2 fruit fly cellular contexts compared by ENCODE assay signal in the genomic region with DNA sequence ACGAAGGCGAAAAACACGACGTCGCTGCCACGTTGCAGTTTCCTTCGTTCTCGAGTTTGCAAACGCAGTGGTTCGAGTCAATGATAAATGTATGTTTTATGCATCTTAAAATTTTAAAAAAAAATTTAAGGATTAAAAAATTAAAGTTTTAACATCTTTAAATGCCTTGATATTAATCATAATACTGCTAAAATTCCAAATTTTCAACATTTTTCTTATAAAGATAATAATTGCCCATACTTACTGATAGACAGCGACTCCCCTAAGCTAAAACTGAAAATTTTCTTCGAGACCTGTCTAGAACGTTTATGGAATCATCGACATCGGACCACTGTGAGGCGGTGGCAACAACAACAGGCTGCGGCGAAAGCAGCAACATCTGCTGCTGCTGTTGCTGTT.
TF ChIP-seq lines count a peak whose summit lies in the region.

No protein-coding gene starts in this region.

TF ChIP-seq in whole organism, embryonic, 481 proteins besides CTCF, POLR2A, EP300 and RAD21 (continued from another document and continues in another):
- no peak for TF ChIP-seq pnt (GFP tag; optimal IDR thresholded peaks at IDR 0.05; lab: Kevin White, UChicago)
- no peak for TF ChIP-seq CG18764 (GFP tag; optimal IDR thresholded peaks at IDR 0.05; lab: Kevin White, UChicago)
- no peak for TF ChIP-seq dm (GFP tag; optimal IDR thresholded peaks at IDR 0.05; lab: Kevin White, UChicago)
- TF ChIP-seq zfh2 (GFP tag; optimal IDR thresholded peaks at IDR 0.05; lab: Kevin White, UChicago) = peak; percentile 41
- no peak for TF ChIP-seq CG5953 (GFP tag; IDR thresholded peaks at IDR 0.05; lab: Robert Waterston, UW)
- peak; percentile 30 for TF ChIP-seq CG30020 (tag; optimal IDR thresholded peaks at IDR 0.05; lab: Kevin White, UChicago)
- TF ChIP-seq NK7.1 (GFP tag; optimal IDR thresholded peaks at IDR 0.05; lab: Kevin White, UChicago) = no peak
- peak; percentile 83 for TF ChIP-seq CG11504 (tag; optimal IDR thresholded peaks at IDR 0.05; lab: Kevin White, UChicago)
- TF ChIP-seq Ets65A (GFP tag; lab: Kevin White, UChicago) = peak; percentile 95
- TF ChIP-seq CG12155 (GFP tag; optimal IDR thresholded peaks at IDR 0.05; lab: Kevin White, UChicago) = peak; percentile 33
- TF ChIP-seq ATbp (GFP tag; optimal IDR thresholded peaks at IDR 0.05; lab: Kevin White, UChicago) = peak; percentile 46
- TF ChIP-seq Gug (GFP tag; IDR thresholded peaks at IDR 0.05; lab: Robert Waterston, UW) = peak; percentile 53; the same call in 3 of the 4 replicates
- no peak for TF ChIP-seq cas (GFP tag; IDR thresholded peaks at IDR 0.05; lab: Robert Waterston, UW)
- peak; percentile 64 for TF ChIP-seq seq (GFP tag; IDR thresholded peaks at IDR 0.05; lab: Robert Waterston, UW)
- TF ChIP-seq CG10274 (GFP tag; optimal IDR thresholded peaks at IDR 0.05; lab: Kevin White, UChicago) = peak; percentile 5
- no peak for TF ChIP-seq chm (GFP tag; IDR thresholded peaks at IDR 0.05; lab: Robert Waterston, UW)
- TF ChIP-seq HLH54F (GFP tag; optimal IDR thresholded peaks at IDR 0.05; lab: Kevin White, UChicago) = peak; percentile 36
- TF ChIP-seq eyg (GFP tag; optimal IDR thresholded peaks at IDR 0.05; lab: Kevin White, UChicago) = no peak
- TF ChIP-seq Hmx (GFP tag; optimal IDR thresholded peaks at IDR 0.05; lab: Kevin White, UChicago) = no peak
- peak; percentile 78 for TF ChIP-seq Fer3 (tag; optimal IDR thresholded peaks at IDR 0.05; lab: Kevin White, UChicago)
- TF ChIP-seq CG15479 (GFP tag; optimal IDR thresholded peaks at IDR 0.05; lab: Kevin White, UChicago) = peak; percentile 34
- no peak for TF ChIP-seq cad (GFP tag; optimal IDR thresholded peaks at IDR 0.05; lab: Kevin White, UChicago)
- TF ChIP-seq pzg (GFP tag; optimal IDR thresholded peaks at IDR 0.05; lab: Kevin White, UChicago) = no peak
- no peak for TF ChIP-seq pros (GFP tag; optimal IDR thresholded peaks at IDR 0.05; lab: Kevin White, UChicago)
- TF ChIP-seq CG15073 (GFP tag; optimal IDR thresholded peaks at IDR 0.05; lab: Kevin White, UChicago) = no peak
- TF ChIP-seq CG15514 (GFP tag; optimal IDR thresholded peaks at IDR 0.05; lab: Kevin White, UChicago) = peak; percentile 59
- no peak for TF ChIP-seq yki (optimal IDR thresholded peaks at IDR 0.05; lab: Kevin White, UChicago)
- no peak for TF ChIP-seq Elba2 (GFP tag; optimal IDR thresholded peaks at IDR 0.05; lab: Kevin White, UChicago)
- no peak for TF ChIP-seq Max (GFP tag; optimal IDR thresholded peaks at IDR 0.05; lab: Kevin White, UChicago)
- no peak for TF ChIP-seq Dad (GFP tag; optimal IDR thresholded peaks at IDR 0.05; lab: Kevin White, UChicago)
- TF ChIP-seq B-H1 (GFP tag; IDR thresholded peaks at IDR 0.05; lab: Robert Waterston, UW) = peak; percentile 31; the same call in 2 of the 3 replicates
- no peak for TF ChIP-seq CG4707 (GFP tag; optimal IDR thresholded peaks at IDR 0.05; lab: Kevin White, UChicago)
- no peak for TF ChIP-seq jing (GFP tag; optimal IDR thresholded peaks at IDR 0.05; lab: Kevin White, UChicago)
- peak; percentile 19 for TF ChIP-seq Ets97D (GFP tag; optimal IDR thresholded peaks at IDR 0.05; lab: Kevin White, UChicago)
- no peak for TF ChIP-seq Vsx1 (GFP tag; optimal IDR thresholded peaks at IDR 0.05; lab: Kevin White, UChicago)
- peak; percentile 5 for TF ChIP-seq pita (GFP tag; optimal IDR thresholded peaks at IDR 0.05; lab: Kevin White, UChicago)
- peak; percentile 69 for TF ChIP-seq CG12299 (tag; optimal IDR thresholded peaks at IDR 0.05; lab: Kevin White, UChicago)
- TF ChIP-seq lbe (GFP tag; optimal IDR thresholded peaks at IDR 0.05; lab: Kevin White, UChicago) = peak; percentile 50
- TF ChIP-seq bab2 (GFP tag; optimal IDR thresholded peaks at IDR 0.05; lab: Kevin White, UChicago) = peak; percentile 3
- peak; percentile 41 for TF ChIP-seq Ssrp (tag; optimal IDR thresholded peaks at IDR 0.05; lab: Kevin White, UChicago)
- no peak for TF ChIP-seq stwl (tag; optimal IDR thresholded peaks at IDR 0.05; lab: Kevin White, UChicago)
- no peak for TF ChIP-seq Awh (GFP tag; IDR thresholded peaks at IDR 0.05; lab: Robert Waterston, UW)
- no peak for TF ChIP-seq Tbp (GFP tag; optimal IDR thresholded peaks at IDR 0.05; lab: Kevin White, UChicago)
- peak; percentile 42; the same call in 1 of the 2 replicates for TF ChIP-seq Rx (GFP tag; IDR thresholded peaks at IDR 0.05; lab: Robert Waterston, UW)
- no peak for TF ChIP-seq otp (GFP tag; IDR thresholded peaks at IDR 0.05; lab: Robert Waterston, UW)
- TF ChIP-seq gsb-n (tag; optimal IDR thresholded peaks at IDR 0.05; lab: Kevin White, UChicago) = no peak
- peak; percentile 49 for TF ChIP-seq CG14667 (GFP tag; IDR thresholded peaks at IDR 0.05; lab: Robert Waterston, UW)
- no peak for TF ChIP-seq Nf-YB (GFP tag; optimal IDR thresholded peaks at IDR 0.05; lab: Kevin White, UChicago)
- peak; percentile 31; the same call in 1 of the 2 replicates for TF ChIP-seq Lim3 (GFP tag; IDR thresholded peaks at IDR 0.05; lab: Robert Waterston, UW)
- TF ChIP-seq CG31224 (GFP tag; IDR thresholded peaks at IDR 0.05; lab: Robert Waterston, UW) = peak; percentile 50; the same call in 1 of the 2 replicates
- no peak for TF ChIP-seq MTF-1 (GFP tag; optimal IDR thresholded peaks at IDR 0.05; lab: Kevin White, UChicago; ENCODE audit: borderline replicate concordance)
- TF ChIP-seq emc (GFP tag; optimal IDR thresholded peaks at IDR 0.05; lab: Kevin White, UChicago) = peak; percentile 8
- TF ChIP-seq CG43689 (GFP tag; IDR thresholded peaks at IDR 0.05; lab: Robert Waterston, UW) = peak; percentile 19; the same call in 1 of the 2 replicates
- TF ChIP-seq fu2 (GFP tag; optimal IDR thresholded peaks at IDR 0.05; lab: Kevin White, UChicago) = no peak
- no peak for TF ChIP-seq insv (GFP tag; optimal IDR thresholded peaks at IDR 0.05; lab: Kevin White, UChicago)
- peak; percentile 65 for TF ChIP-seq CG18476 (GFP tag; optimal IDR thresholded peaks at IDR 0.05; lab: Kevin White, UChicago)
- TF ChIP-seq Doc2 (GFP tag; IDR thresholded peaks at IDR 0.05; lab: Robert Waterston, UW) = no peak
- peak; percentile 2 to 71 for TF ChIP-seq Hr51 (GFP tag; optimal IDR thresholded peaks at IDR 0.05; lab: Kevin White, UChicago)
- peak; percentile 78 for TF ChIP-seq CoRest (tag; optimal IDR thresholded peaks at IDR 0.05; lab: Kevin White, UChicago)
- no peak for TF ChIP-seq tup (GFP tag; optimal IDR thresholded peaks at IDR 0.05; lab: Kevin White, UChicago)
- TF ChIP-seq row (GFP tag; IDR thresholded peaks at IDR 0.05; lab: Robert Waterston, UW) = peak; percentile 59
- TF ChIP-seq caup (GFP tag; optimal IDR thresholded peaks at IDR 0.05; lab: Kevin White, UChicago; ENCODE audit: severe bottlenecking) = peak; percentile 80
- peak; percentile 76 for TF ChIP-seq Sox100B (GFP tag; optimal IDR thresholded peaks at IDR 0.05; lab: Kevin White, UChicago)
- 0 out of 2 replicates have a peak, but pooled peaks have one; percentile 28 for TF ChIP-seq Dip2 (GFP tag; IDR thresholded peaks at IDR 0.05; lab: Robert Waterston, UW)

TF ChIP-seq in whole organism, prepupa, 60 proteins besides CTCF, POLR2A, EP300 and RAD21 (continued from another document):
- TF ChIP-seq CG11902 (GFP tag; optimal IDR thresholded peaks at IDR 0.05; lab: Kevin White, UChicago) (peak; percentile 22), eg (GFP tag; IDR thresholded peaks at IDR 0.05; lab: Robert Waterston, UW) (peak; percentile 67; the same call in 2 of the 3 replicates), CG10669 (GFP tag; optimal IDR thresholded peaks at IDR 0.05; lab: Kevin White, UChicago) (peak; percentile 82), net (GFP tag; optimal IDR thresholded peaks at IDR 0.05; lab: Kevin White, UChicago) (peak; percentile 81), Smox (GFP tag; optimal IDR thresholded peaks at IDR 0.05; lab: Kevin White, UChicago) (peak; percentile 71), CG15336 (GFP tag; IDR thresholded peaks at IDR 0.05; lab: Robert Waterston, UW) (peak; percentile 53), CG8119 (GFP tag; IDR thresholded peaks at IDR 0.05; lab: Robert Waterston, UW) (peak; percentile 78), Hr4 (GFP tag; optimal IDR thresholded peaks at IDR 0.05; lab: Kevin White, UChicago) (peak; percentile 76), CG3032 (tag; optimal IDR thresholded peaks at IDR 0.05; lab: Kevin White, UChicago) (peak; percentile 91), Ets21C (GFP tag; optimal IDR thresholded peaks at IDR 0.05; lab: Kevin White, UChicago) (peak; percentile 57)
